Fruit fly (Drosophila melanogaster) whole organism, embryonic: Measurements from ENCODE around the gene Tsp68C.

ENCODE experiments used
- Asciz ChIP-seq: fragments of 200-800 bp; sonication (Bioruptor generic); optimal IDR thresholded peaks from 2 replicates; lab custom pipeline; 2017; ENCODE audit warnings: missing biosample characterization, mild to moderate bottlenecking, missing genetic modification characterization, missing genetic modification reagents
- Bdp1 ChIP-seq: fragments of 200-800 bp; sonication (Bioruptor generic); optimal IDR thresholded peaks from 3 replicates; lab custom pipeline; 2016; ENCODE audit warnings: missing biosample characterization, missing genetic modification characterization
- CG1024 ChIP-seq: fragments of 200-800 bp; sonication (Bioruptor generic); IDR thresholded peaks from 2 replicates; pipeline ENCODE4 v1.3.6; 2022; ENCODE audit warnings: missing biosample characterization, missing genetic modification characterization
- CG10431 ChIP-seq: fragments of 200-800 bp; sonication (Bioruptor generic); optimal IDR thresholded peaks from 3 replicates; lab custom pipeline; 2018; ENCODE audit warnings: missing biosample characterization, mild to moderate bottlenecking, missing genetic modification characterization
- CG10959 ChIP-seq: fragments of 200-800 bp; sonication (Bioruptor generic); IDR thresholded peaks from 2 replicates; pipeline ENCODE4 v1.3.6; 2022; ENCODE audit warnings: missing biosample characterization, missing genetic modification characterization
- CG11456 ChIP-seq: fragments of 200-800 bp; sonication (Bioruptor generic); IDR thresholded peaks from 3 replicates; pipeline ENCODE4 v1.3.6; 2022; ENCODE audit warnings: missing biosample characterization, missing genetic modification characterization
- CG11695 ChIP-seq: fragments of 200-800 bp; sonication (Bioruptor generic); IDR thresholded peaks from 3 replicates; pipeline ENCODE4 v1.3.6; 2022; ENCODE audit warnings: missing biosample characterization, missing genetic modification characterization
- CG13287 ChIP-seq: fragments of 200-800 bp; sonication (Bioruptor generic); IDR thresholded peaks from 2 replicates; pipeline ENCODE4 v1.3.6; 2022; ENCODE audit warnings: missing biosample characterization, missing genetic modification characterization; ENCODE audit not compliant: partially characterized antibody
- CG14860 ChIP-seq: fragments of 200-800 bp; sonication (Bioruptor generic); IDR thresholded peaks from 3 replicates; pipeline ENCODE4 v1.3.6; 2022; ENCODE audit warnings: missing biosample characterization, missing genetic modification characterization; ENCODE audit not compliant: partially characterized antibody
- CG17912 ChIP-seq: fragments of 200-800 bp; sonication (Bioruptor generic); optimal IDR thresholded peaks from 2 replicates; lab custom pipeline; 2018; ENCODE audit warnings: missing biosample characterization, mild to moderate bottlenecking, missing genetic modification characterization
- CG18476 ChIP-seq: fragments of 200-800 bp; sonication (Bioruptor generic); optimal IDR thresholded peaks from 2 replicates; lab custom pipeline; 2016; ENCODE audit warnings: missing biosample characterization, mild to moderate bottlenecking, missing genetic modification characterization
- CG30403 ChIP-seq: fragments of 200-800 bp; sonication (Bioruptor generic); optimal IDR thresholded peaks from 3 replicates; lab custom pipeline; 2016; ENCODE audit warnings: missing biosample characterization, missing genetic modification characterization
- CG30431 ChIP-seq: fragments of 200-800 bp; sonication (Bioruptor generic); optimal IDR thresholded peaks from 2 replicates; lab custom pipeline; 2017; ENCODE audit warnings: missing biosample characterization, missing genetic modification characterization
- CG34376 ChIP-seq: fragments of 200-800 bp; sonication (Bioruptor generic); optimal IDR thresholded peaks from 2 replicates; lab custom pipeline; 2018; ENCODE audit warnings: missing biosample characterization, mild to moderate bottlenecking, missing genetic modification characterization
- CG34422 ChIP-seq: fragments of 200-800 bp; sonication (Bioruptor generic); IDR thresholded peaks from 3 replicates; pipeline ENCODE4 v1.3.6; 2022; ENCODE audit warnings: missing biosample characterization, missing genetic modification characterization
- CG3995 ChIP-seq: fragments of 200-800 bp; sonication (Bioruptor generic); optimal IDR thresholded peaks from 3 replicates; lab custom pipeline; 2016; ENCODE audit warnings: missing biosample characterization, missing genetic modification characterization
- CG4854 ChIP-seq: fragments of 200-800 bp; sonication (Bioruptor generic); optimal IDR thresholded peaks from 2 replicates; lab custom pipeline; 2016; ENCODE audit warnings: missing biosample characterization, missing genetic modification characterization, inconsistent platforms
- CG7271 ChIP-seq: fragments of 200-800 bp; sonication (Bioruptor generic); optimal IDR thresholded peaks from 2 replicates; lab custom pipeline; 2018; ENCODE audit warnings: missing biosample characterization, mild to moderate bottlenecking, missing genetic modification characterization, moderate library complexity
- CG7963 ChIP-seq: fragments of 200-800 bp; sonication (Bioruptor generic); IDR thresholded peaks from 3 replicates; pipeline ENCODE4 v1.3.6; 2022; ENCODE audit warnings: missing biosample characterization, missing genetic modification characterization; ENCODE audit not compliant: partially characterized antibody
- CG8924 ChIP-seq: fragments of 200-800 bp; optimal IDR thresholded peaks from 3 replicates; lab custom pipeline; 2019; ENCODE audit warnings: missing biosample characterization, mild to moderate bottlenecking, missing genetic modification characterization, moderate library complexity
- CG9797 ChIP-seq: fragments of 200-800 bp; sonication (Bioruptor generic); optimal IDR thresholded peaks from 3 replicates; lab custom pipeline; 2018; ENCODE audit warnings: missing biosample characterization, mild to moderate bottlenecking, missing genetic modification characterization
- CkIIα-i1 ChIP-seq: fragments of 200-800 bp; sonication (Bioruptor generic); IDR thresholded peaks from 2 replicates; pipeline ENCODE4 v1.3.6; 2022; ENCODE audit warnings: missing biosample characterization, missing genetic modification characterization
- CoRest ChIP-seq: fragments of 200-800 bp; sonication (Bioruptor generic); optimal IDR thresholded peaks from 3 replicates; lab custom pipeline; 2018; ENCODE audit warnings: missing biosample characterization, mild to moderate bottlenecking, missing genetic modification characterization, moderate library complexity
- CrebB ChIP-seq: fragments of 200-800 bp; sonication (Bioruptor generic); optimal IDR thresholded peaks from 3 replicates; lab custom pipeline; 2018; ENCODE audit warnings: missing biosample characterization, mild to moderate bottlenecking, missing genetic modification characterization
- Dad ChIP-seq: fragments of 200-800 bp; sonication (Bioruptor generic); optimal IDR thresholded peaks from 3 replicates; lab custom pipeline; 2016; ENCODE audit warnings: missing biosample characterization, missing genetic modification characterization
- Doc2 ChIP-seq: fragments of 200-800 bp; sonication (Bioruptor generic); IDR thresholded peaks from 2 replicates; pipeline ENCODE4 v1.3.6; 2022; ENCODE audit warnings: missing biosample characterization, missing genetic modification characterization
- Hand ChIP-seq: fragments of 200-800 bp; sonication (Bioruptor generic); optimal IDR thresholded peaks from 2 replicates; lab custom pipeline; 2017; ENCODE audit warnings: mild to moderate bottlenecking, missing biosample characterization, missing genetic modification reagents, missing genetic modification characterization
- Hr51 ChIP-seq, 2 experiments: fragments of 200-800 bp; sonication (Bioruptor generic); optimal IDR thresholded peaks; 2 replicates in 1 of 2; 3 replicates in 1 of 2; lab custom pipeline; 2016 to 2018; ENCODE audit warnings: missing biosample characterization in 2 of 2, missing genetic modification characterization in 2 of 2, mild to moderate bottlenecking in 1 of 2, moderate library complexity in 1 of 2
- Max ChIP-seq: fragments of 200-800 bp; sonication (Bioruptor generic); optimal IDR thresholded peaks from 2 replicates; lab custom pipeline; 2016; ENCODE audit warnings: missing biosample characterization, mild to moderate bottlenecking, missing genetic modification characterization
- NC2α ChIP-seq: fragments of 200-800 bp; sonication (Bioruptor generic); optimal IDR thresholded peaks from 2 replicates; lab custom pipeline; 2016; ENCODE audit warnings: missing biosample characterization, missing genetic modification characterization
- Nf-YB ChIP-seq: fragments of 200-800 bp; sonication (Bioruptor generic); optimal IDR thresholded peaks from 3 replicates; lab custom pipeline; 2019; ENCODE audit warnings: missing biosample characterization, mild to moderate bottlenecking, missing genetic modification characterization, moderate library complexity
- ase ChIP-seq: fragments of 200-800 bp; sonication (Bioruptor generic); IDR thresholded peaks from 3 replicates; pipeline ENCODE4 v1.3.6; 2022; ENCODE audit warnings: missing biosample characterization, missing genetic modification characterization
- bigmax ChIP-seq: fragments of 200-800 bp; sonication (Bioruptor generic); optimal IDR thresholded peaks from 2 replicates; lab custom pipeline; 2018; ENCODE audit warnings: missing biosample characterization, mild to moderate bottlenecking, missing genetic modification characterization
- btn ChIP-seq: fragments of 200-800 bp; sonication (Bioruptor generic); optimal IDR thresholded peaks from 2 replicates; lab custom pipeline; 2016; ENCODE audit warnings: missing biosample characterization, missing genetic modification characterization
- da ChIP-seq: fragments of 200-800 bp; sonication (Bioruptor generic); optimal IDR thresholded peaks from 2 replicates; lab custom pipeline; 2016; ENCODE audit warnings: missing biosample characterization, missing genetic modification characterization
- dati ChIP-seq: fragments of 200-800 bp; sonication (Bioruptor generic); IDR thresholded peaks from 2 replicates; pipeline ENCODE4 v1.3.6; 2022; ENCODE audit warnings: missing biosample characterization, missing genetic modification characterization
- dimm ChIP-seq: fragments of 200-800 bp; sonication (Bioruptor generic); IDR thresholded peaks from 2 replicates; pipeline ENCODE4 v1.3.6; 2022; ENCODE audit warnings: missing biosample characterization, missing genetic modification characterization
- eyg ChIP-seq: fragments of 200-800 bp; sonication (Bioruptor generic); optimal IDR thresholded peaks from 3 replicates; lab custom pipeline; 2016; ENCODE audit warnings: missing biosample characterization, missing genetic modification characterization
- gcm2 ChIP-seq: fragments of 200-800 bp; sonication (Bioruptor generic); optimal IDR thresholded peaks from 2 replicates; lab custom pipeline; 2016; ENCODE audit warnings: missing biosample characterization, missing genetic modification characterization
- hbn ChIP-seq: fragments of 200-800 bp; sonication (Bioruptor generic); IDR thresholded peaks from 2 replicates; pipeline ENCODE4 v1.3.6; 2022; ENCODE audit warnings: missing biosample characterization, missing genetic modification characterization; ENCODE audit not compliant: partially characterized antibody
- kah ChIP-seq: fragments of 200-800 bp; sonication (Bioruptor generic); optimal IDR thresholded peaks from 2 replicates; lab custom pipeline; 2018; ENCODE audit warnings: missing biosample characterization, mild to moderate bottlenecking, missing genetic modification characterization
- lbe ChIP-seq: fragments of 200-800 bp; sonication (Bioruptor generic); optimal IDR thresholded peaks from 2 replicates; lab custom pipeline; 2016; ENCODE audit warnings: missing biosample characterization, mild to moderate bottlenecking, missing genetic modification characterization
- lov ChIP-seq, 2 experiments: fragments of 200-800 bp in 1 of 2; fragments of >200 bp in 1 of 2; sonication (Bioruptor generic) in 1 of 2; IDR thresholded peaks in 1 of 2; optimal IDR thresholded peaks in 1 of 2; 2 replicates in 1 of 2; 3 replicates in 1 of 2; pipeline versions ENCODE4 v1.3.6 to Lab custom; 2017 to 2022; ENCODE audit warnings: missing biosample characterization in 1 of 2, missing genetic modification characterization in 1 of 2
- pho ChIP-seq: fragments of 200-800 bp; sonication (Bioruptor generic); optimal IDR thresholded peaks from 2 replicates; lab custom pipeline; 2016; ENCODE audit warnings: missing biosample characterization, missing genetic modification characterization
- sens-2 ChIP-seq: fragments of 200-800 bp; sonication (Bioruptor generic); IDR thresholded peaks from 2 replicates; pipeline ENCODE4 v1.3.6; 2022; ENCODE audit warnings: missing biosample characterization, missing genetic modification characterization
- sim ChIP-seq: fragments of 200-800 bp; sonication (Bioruptor generic); IDR thresholded peaks from 2 replicates; pipeline ENCODE4 v1.3.6; 2022; ENCODE audit warnings: missing biosample characterization, missing genetic modification characterization
- sisA ChIP-seq: fragments of 200-800 bp; sonication (Bioruptor generic); IDR thresholded peaks from 2 replicates; pipeline ENCODE4 v1.3.6; 2022; ENCODE audit warnings: missing biosample characterization, missing genetic modification characterization
- sob ChIP-seq: fragments of 200-800 bp; sonication (Bioruptor generic); IDR thresholded peaks from 2 replicates; pipeline ENCODE4 v1.3.6; 2022; ENCODE audit warnings: missing biosample characterization, missing genetic modification characterization
- sqz ChIP-seq: fragments of 200-800 bp; sonication (Bioruptor generic); optimal IDR thresholded peaks from 3 replicates; lab custom pipeline; 2018; ENCODE audit warnings: missing biosample characterization, mild to moderate bottlenecking, missing genetic modification characterization
- tup ChIP-seq: fragments of 200-800 bp; sonication (Bioruptor generic); optimal IDR thresholded peaks from 2 replicates; lab custom pipeline; 2016; ENCODE audit warnings: missing biosample characterization, mild to moderate bottlenecking, missing genetic modification characterization, moderate library complexity
- zen2 ChIP-seq: fragments of 200-800 bp; sonication (Bioruptor generic); IDR thresholded peaks from 3 replicates; pipeline ENCODE4 v1.3.6; 2022; ENCODE audit warnings: missing biosample characterization, missing genetic modification characterization; ENCODE audit not compliant: partially characterized antibody

The Tsp68C gene

dm6 chr3L:13845292-13845691 lies 1.8 kb downstream of the Tsp68C start (continued):
- no peak for TF ChIP-seq sim (GFP tag; lab: Robert Waterston, UW)
- no peak for TF ChIP-seq Asciz
- TF ChIP-seq gcm2 (GFP tag; lab: Kevin White, UChicago), result no peak
- no peak for TF ChIP-seq CG8924 (tag; lab: Kevin White, UChicago)
- no peak for TF ChIP-seq CkIIα-i1 (GFP tag; lab: Robert Waterston, UW)
- no peak for TF ChIP-seq dati (GFP tag; lab: Robert Waterston, UW)
- no peak for TF ChIP-seq btn (GFP tag; lab: Kevin White, UChicago)
- no peak for TF ChIP-seq Hr51 (GFP tag; optimal IDR thresholded peaks at IDR 0.05; lab: Kevin White, UChicago)
- TF ChIP-seq sisA (GFP tag; lab: Robert Waterston, UW), result no peak
- TF ChIP-seq eyg (GFP tag; lab: Kevin White, UChicago), result no peak
- no peak for TF ChIP-seq CrebB (tag; lab: Kevin White, UChicago)
- no peak for TF ChIP-seq Bdp1
- no peak; the same call in 1 of the 2 replicates for TF ChIP-seq sob
- TF ChIP-seq CG11695, result no peak
- TF ChIP-seq NC2α, result no peak
- no peak for TF ChIP-seq ase
- no peak for TF ChIP-seq zen2 (GFP tag; lab: Robert Waterston, UW)
- TF ChIP-seq Doc2 (GFP tag; lab: Robert Waterston, UW), result no peak
- no peak for TF ChIP-seq Hand
- TF ChIP-seq CG4854 (GFP tag; lab: Kevin White, UChicago), result no peak
- TF ChIP-seq CG18476 (GFP tag; lab: Kevin White, UChicago), result no peak
- TF ChIP-seq lov (optimal IDR thresholded peaks at IDR 0.05; lab: Kevin White, UChicago), result no peak
- peak; percentile 37; the same call in 1 of the 3 replicates for TF ChIP-seq lov (GFP tag; IDR thresholded peaks at IDR 0.05; lab: Robert Waterston, UW)
- no peak for TF ChIP-seq Max (GFP tag; lab: Kevin White, UChicago)
- TF ChIP-seq sqz (GFP tag; lab: Kevin White, UChicago), result no peak
- TF ChIP-seq CoRest, result peak; percentile 47
- no peak for TF ChIP-seq CG30403 (GFP tag; lab: Kevin White, UChicago)
- no peak; the same call in 2 of the 3 replicates for TF ChIP-seq CG34422 (GFP tag; lab: Robert Waterston, UW)
- no peak for TF ChIP-seq CG30431 (GFP tag; lab: Kevin White, UChicago)
- no peak for TF ChIP-seq CG10431
- TF ChIP-seq Nf-YB (GFP tag; lab: Kevin White, UChicago), result no peak
- TF ChIP-seq dimm (GFP tag; lab: Robert Waterston, UW), result no peak
- no peak for TF ChIP-seq CG34376
- no peak for TF ChIP-seq CG17912
- TF ChIP-seq hbn, result peak; percentile 23; the same call in 1 of the 2 replicates
- TF ChIP-seq CG7963 (GFP tag; lab: Robert Waterston, UW), result peak; percentile 52; the same call in 2 of the 3 replicates
- peak; percentile 50 for TF ChIP-seq CG10959
- no peak for TF ChIP-seq pho (GFP tag; lab: Kevin White, UChicago)
- no peak for TF ChIP-seq CG3995 (GFP tag; lab: Kevin White, UChicago)
- TF ChIP-seq CG7271 (tag; lab: Kevin White, UChicago), result no peak
- no peak for TF ChIP-seq sens-2 (GFP tag; lab: Robert Waterston, UW)
- no peak for TF ChIP-seq da (GFP tag; lab: Kevin White, UChicago)
- TF ChIP-seq lbe (GFP tag; lab: Kevin White, UChicago), result no peak
- no peak for TF ChIP-seq CG9797
- no peak for TF ChIP-seq bigmax (GFP tag; lab: Kevin White, UChicago)
- peak; percentile 44; the same call in 1 of the 3 replicates for TF ChIP-seq CG14860 (GFP tag; lab: Robert Waterston, UW)
- 0 out of 2 replicates have a peak, but pooled peaks have one; percentile 15 for TF ChIP-seq CG1024
- TF ChIP-seq tup (GFP tag; lab: Kevin White, UChicago), result no peak
- peak; percentile 87 for TF ChIP-seq CG11456
- TF ChIP-seq CG13287 (GFP tag; lab: Robert Waterston, UW), result peak; percentile 60; the same call in 1 of the 2 replicates
- TF ChIP-seq Dad (GFP tag; lab: Kevin White, UChicago), result no peak
- TF ChIP-seq kah (GFP tag; lab: Kevin White, UChicago), result no peak
